Fruit fly (Drosophila melanogaster): Measurements from ENCODE around the gene goe.

- TF ChIP-seq insv (optimal IDR thresholded peaks at IDR 0.05), result no peak
- TF ChIP-seq ttk (optimal IDR thresholded peaks at IDR 0.05), result no peak
- TF ChIP-seq h (optimal IDR thresholded peaks at IDR 0.05), result no peak
- TF ChIP-seq Myc (optimal IDR thresholded peaks at IDR 0.05), result no peak
- TF ChIP-seq psq (optimal IDR thresholded peaks at IDR 0.05), result no peak
Measured at dm6 chrX:16750712-16751578, 765 bp downstream of the goe start.
